Fruit fly (Drosophila melanogaster) whole organism, embryonic: ENCODE results near the gene CG11263.
A peak's percentile ranks its signal among the peaks of the same experiment; 100 is the strongest.

Experiments used
- Ada2b ChIP-seq: fragments of 200-800 bp; sonication (Bioruptor generic); IDR thresholded peaks from 2 replicates; pipeline ENCODE4 v1.3.6; 2022; ENCODE audit warnings: missing biosample characterization, missing genetic modification characterization
- Atf-2 ChIP-seq: fragments of 200-800 bp; sonication (Bioruptor generic); optimal IDR thresholded peaks from 2 replicates; lab custom pipeline; 2016; ENCODE audit warnings: missing biosample characterization, missing genetic modification characterization
- B-H2 ChIP-seq: fragments of 200-800 bp; sonication (Bioruptor generic); optimal IDR thresholded peaks from 2 replicates; lab custom pipeline; 2018; ENCODE audit warnings: missing biosample characterization, mild to moderate bottlenecking, missing genetic modification characterization
- C15 ChIP-seq: fragments of 200-800 bp; sonication (Bioruptor generic); IDR thresholded peaks from 3 replicates; pipeline ENCODE4 v1.3.6; 2022; ENCODE audit warnings: missing biosample characterization, missing genetic modification characterization
- CG10543 ChIP-seq: fragments of 200-800 bp; sonication (Bioruptor generic); optimal IDR thresholded peaks from 3 replicates; lab custom pipeline; 2017; ENCODE audit warnings: missing biosample characterization, mild to moderate bottlenecking, missing genetic modification characterization, moderate library complexity
- CG12155 ChIP-seq: fragments of 200-800 bp; sonication (Bioruptor generic); optimal IDR thresholded peaks from 3 replicates; lab custom pipeline; 2016; ENCODE audit warnings: missing biosample characterization, missing genetic modification characterization
- CG13287 ChIP-seq: fragments of 200-800 bp; sonication (Bioruptor generic); IDR thresholded peaks from 2 replicates; pipeline ENCODE4 v1.3.6; 2022; ENCODE audit warnings: missing biosample characterization, missing genetic modification characterization; ENCODE audit not compliant: partially characterized antibody
- CG14050 ChIP-seq: fragments of 200-800 bp; sonication (Bioruptor generic); IDR thresholded peaks from 3 replicates; pipeline ENCODE4 v1.3.6; 2022; ENCODE audit warnings: missing biosample characterization, missing genetic modification characterization
- CG14965 ChIP-seq: fragments of 200-800 bp; sonication (Bioruptor generic); optimal IDR thresholded peaks from 2 replicates; lab custom pipeline; 2016; ENCODE audit warnings: missing biosample characterization, missing genetic modification characterization, borderline replicate concordance
- CG16779 ChIP-seq: fragments of 200-800 bp; sonication (Bioruptor generic); IDR thresholded peaks from 2 replicates; pipeline ENCODE4 v1.3.6; 2022; ENCODE audit warnings: missing biosample characterization, missing genetic modification characterization
- CG16863 ChIP-seq: fragments of 200-800 bp; sonication (Bioruptor generic); optimal IDR thresholded peaks from 3 replicates; lab custom pipeline; 2016; ENCODE audit warnings: missing biosample characterization, missing genetic modification characterization
- CG17829 ChIP-seq: fragments of 200-800 bp; optimal IDR thresholded peaks from 2 replicates; lab custom pipeline; 2019; ENCODE audit warnings: missing biosample characterization, mild to moderate bottlenecking, missing genetic modification characterization, moderate library complexity
- CG17912 ChIP-seq: fragments of 200-800 bp; sonication (Bioruptor generic); optimal IDR thresholded peaks from 2 replicates; lab custom pipeline; 2018; ENCODE audit warnings: missing biosample characterization, mild to moderate bottlenecking, missing genetic modification characterization
- CG3065 ChIP-seq: fragments of 200-800 bp; sonication (Bioruptor generic); optimal IDR thresholded peaks from 2 replicates; lab custom pipeline; 2016; ENCODE audit warnings: missing biosample characterization, missing genetic modification characterization
- CG31441 ChIP-seq: fragments of 200-800 bp; sonication (Bioruptor generic); IDR thresholded peaks from 2 replicates; pipeline ENCODE4 v1.3.6; 2022; ENCODE audit warnings: missing biosample characterization, missing genetic modification characterization
- CG3407 ChIP-seq: fragments of 200-800 bp; sonication (Bioruptor generic); optimal IDR thresholded peaks from 2 replicates; lab custom pipeline; 2018; ENCODE audit warnings: missing biosample characterization, mild to moderate bottlenecking, missing genetic modification characterization
- CG34422 ChIP-seq: fragments of 200-800 bp; sonication (Bioruptor generic); IDR thresholded peaks from 3 replicates; pipeline ENCODE4 v1.3.6; 2022; ENCODE audit warnings: missing biosample characterization, missing genetic modification characterization
- CG5180 ChIP-seq: fragments of 200-800 bp; sonication (Bioruptor generic); optimal IDR thresholded peaks from 3 replicates; lab custom pipeline; 2017; ENCODE audit warnings: missing biosample characterization, missing genetic modification characterization, mild to moderate bottlenecking, moderate library complexity, missing genetic modification reagents
- CG7928 ChIP-seq: fragments of 200-800 bp; sonication (Bioruptor generic); optimal IDR thresholded peaks from 2 replicates; lab custom pipeline; 2017; ENCODE audit warnings: missing biosample characterization, mild to moderate bottlenecking, missing genetic modification characterization
- CG9609 ChIP-seq: fragments of 200-800 bp; sonication (Bioruptor generic); optimal IDR thresholded peaks from 3 replicates; lab custom pipeline; 2016; ENCODE audit warnings: missing biosample characterization, missing genetic modification characterization
- CG9817 ChIP-seq: fragments of 200-800 bp; sonication (Bioruptor generic); optimal IDR thresholded peaks from 2 replicates; lab custom pipeline; 2018; ENCODE audit warnings: missing biosample characterization, mild to moderate bottlenecking, missing genetic modification characterization, moderate library complexity
- CrebB ChIP-seq: fragments of 200-800 bp; sonication (Bioruptor generic); optimal IDR thresholded peaks from 3 replicates; lab custom pipeline; 2018; ENCODE audit warnings: missing biosample characterization, mild to moderate bottlenecking, missing genetic modification characterization
- D19B ChIP-seq: fragments of 200-800 bp; sonication (Bioruptor generic); optimal IDR thresholded peaks from 2 replicates; lab custom pipeline; 2017; ENCODE audit warnings: missing biosample characterization, mild to moderate bottlenecking, missing genetic modification characterization
- Gsc ChIP-seq: fragments of 200-800 bp; sonication (Bioruptor generic); IDR thresholded peaks from 2 replicates; pipeline ENCODE4 v1.3.6; 2022; ENCODE audit warnings: missing biosample characterization, missing genetic modification characterization
- HLH3B ChIP-seq: fragments of 200-800 bp; sonication (Bioruptor generic); IDR thresholded peaks from 2 replicates; pipeline ENCODE4 v1.3.6; 2022; ENCODE audit warnings: missing biosample characterization, missing genetic modification characterization
- HLH4C ChIP-seq: fragments of 200-800 bp; sonication (Bioruptor generic); IDR thresholded peaks from 3 replicates; pipeline ENCODE4 v1.3.6; 2022; ENCODE audit warnings: missing biosample characterization, missing genetic modification characterization; ENCODE audit not compliant: partially characterized antibody
- Hand ChIP-seq: fragments of 200-800 bp; sonication (Bioruptor generic); optimal IDR thresholded peaks from 2 replicates; lab custom pipeline; 2017; ENCODE audit warnings: mild to moderate bottlenecking, missing biosample characterization, missing genetic modification reagents, missing genetic modification characterization
- Hmr ChIP-seq: fragments of 200-800 bp; sonication (Bioruptor generic); optimal IDR thresholded peaks from 3 replicates; lab custom pipeline; 2017; ENCODE audit warnings: mild to moderate bottlenecking, missing biosample characterization, missing genetic modification reagents, missing genetic modification characterization
- Hr3 ChIP-seq: fragments of 200-800 bp; sonication (Bioruptor generic); optimal IDR thresholded peaks from 3 replicates; lab custom pipeline; 2016; ENCODE audit warnings: missing biosample characterization, missing genetic modification characterization
- Hsf ChIP-seq: fragments of 200-800 bp; sonication (Bioruptor generic); optimal IDR thresholded peaks from 3 replicates; lab custom pipeline; 2016; ENCODE audit warnings: missing biosample characterization, missing genetic modification characterization
- Meics ChIP-seq: fragments of 200-800 bp; sonication (Bioruptor generic); optimal IDR thresholded peaks from 2 replicates; lab custom pipeline; 2017; ENCODE audit warnings: missing biosample characterization, mild to moderate bottlenecking, missing genetic modification characterization
- PHDP ChIP-seq: fragments of 200-800 bp; sonication (Bioruptor generic); optimal IDR thresholded peaks from 3 replicates; lab custom pipeline; 2018; ENCODE audit warnings: missing biosample characterization, mild to moderate bottlenecking, missing genetic modification characterization, moderate library complexity
- Ptx1 ChIP-seq: fragments of 200-800 bp; sonication (Bioruptor generic); IDR thresholded peaks from 2 replicates; pipeline ENCODE4 v1.3.6; 2022; ENCODE audit warnings: missing biosample characterization, missing genetic modification characterization
- aop ChIP-seq: fragments of 200-800 bp; sonication (Bioruptor generic); IDR thresholded peaks from 2 replicates; pipeline ENCODE4 v1.3.6; 2022; ENCODE audit warnings: missing biosample characterization, missing genetic modification characterization
- ash1 ChIP-seq: fragments of 200-800 bp; sonication (Bioruptor generic); optimal IDR thresholded peaks from 2 replicates; lab custom pipeline; 2018; ENCODE audit warnings: missing biosample characterization, mild to moderate bottlenecking, missing genetic modification characterization
- da ChIP-seq: fragments of 200-800 bp; sonication (Bioruptor generic); optimal IDR thresholded peaks from 2 replicates; lab custom pipeline; 2016; ENCODE audit warnings: missing biosample characterization, missing genetic modification characterization
- dimm ChIP-seq: fragments of 200-800 bp; sonication (Bioruptor generic); IDR thresholded peaks from 2 replicates; pipeline ENCODE4 v1.3.6; 2022; ENCODE audit warnings: missing biosample characterization, missing genetic modification characterization
- grn ChIP-seq: fragments of 200-800 bp; sonication (Bioruptor generic); optimal IDR thresholded peaks from 3 replicates; lab custom pipeline; 2017; ENCODE audit warnings: missing biosample characterization, missing genetic modification characterization
- kah ChIP-seq: fragments of 200-800 bp; sonication (Bioruptor generic); optimal IDR thresholded peaks from 2 replicates; lab custom pipeline; 2018; ENCODE audit warnings: missing biosample characterization, mild to moderate bottlenecking, missing genetic modification characterization
- org-1 ChIP-seq: fragments of 200-800 bp; sonication (Bioruptor generic); optimal IDR thresholded peaks from 2 replicates; lab custom pipeline; 2017; ENCODE audit warnings: missing biosample characterization, missing genetic modification characterization
- pfk ChIP-seq: fragments of 200-800 bp; sonication (Bioruptor generic); optimal IDR thresholded peaks from 2 replicates; lab custom pipeline; 2018; ENCODE audit warnings: missing biosample characterization, mild to moderate bottlenecking, missing genetic modification characterization, moderate library complexity
- prd ChIP-seq, 3 experiments: fragments of >200 bp in 2 of 3; fragments of 200-800 bp in 1 of 3; sonication (Bioruptor generic) in 1 of 3; optimal IDR thresholded peaks in 2 of 3; IDR thresholded peaks in 1 of 3; 2 replicates in 2 of 3; 3 replicates in 1 of 3; pipeline versions ENCODE4 v1.3.6 to Lab custom; 2017 to 2022; ENCODE audit warnings: missing biosample characterization in 1 of 3, missing genetic modification characterization in 1 of 3
- ro ChIP-seq: fragments of 200-800 bp; sonication (Bioruptor generic); IDR thresholded peaks from 2 replicates; pipeline ENCODE4 v1.3.6; 2022; ENCODE audit warnings: missing biosample characterization, missing genetic modification characterization
- sens-2 ChIP-seq: fragments of 200-800 bp; sonication (Bioruptor generic); IDR thresholded peaks from 2 replicates; pipeline ENCODE4 v1.3.6; 2022; ENCODE audit warnings: missing biosample characterization, missing genetic modification characterization
- shn ChIP-seq: fragments of 200-800 bp; sonication (Bioruptor generic); optimal IDR thresholded peaks from 3 replicates; lab custom pipeline; 2016; ENCODE audit warnings: missing biosample characterization, missing genetic modification characterization
- sug ChIP-seq: fragments of 200-800 bp; optimal IDR thresholded peaks from 2 replicates; lab custom pipeline; 2019; ENCODE audit warnings: missing biosample characterization, mild to moderate bottlenecking, missing genetic modification characterization, moderate library complexity
- twi ChIP-seq: fragments of 200-800 bp; optimal IDR thresholded peaks from 2 replicates; lab custom pipeline; 2019; ENCODE audit warnings: missing biosample characterization, mild to moderate bottlenecking, missing genetic modification characterization, moderate library complexity
- vnd ChIP-seq: fragments of 200-800 bp; sonication (Bioruptor generic); IDR thresholded peaks from 3 replicates; pipeline ENCODE4 v1.3.6; 2022; ENCODE audit warnings: missing biosample characterization, missing genetic modification characterization; ENCODE audit not compliant: partially characterized antibody
- wek ChIP-seq: fragments of 200-800 bp; sonication (Bioruptor generic); optimal IDR thresholded peaks from 3 replicates; lab custom pipeline; 2018; ENCODE audit warnings: missing biosample characterization, mild to moderate bottlenecking, missing genetic modification characterization, moderate library complexity
- wor ChIP-seq: fragments of 200-800 bp; sonication (Bioruptor generic); IDR thresholded peaks from 2 replicates; pipeline ENCODE4 v1.3.6; 2022; ENCODE audit warnings: missing biosample characterization, missing genetic modification characterization
- z ChIP-seq: fragments of 200-800 bp; sonication (Bioruptor generic); IDR thresholded peaks from 3 replicates; pipeline ENCODE4 v1.3.6; 2022; ENCODE audit warnings: missing biosample characterization, missing genetic modification characterization

Gene CG11263

dm6 chr3L:13006490-13006889, at the start of gene CG11263 (continued):
- TF ChIP-seq twi (no peak), pfk (GFP tag; lab: Kevin White, UChicago) (no peak), PHDP (tag; lab: Kevin White, UChicago) (peak; percentile 45), CG9609 (GFP tag; lab: Kevin White, UChicago) (peak; percentile 18), prd (optimal IDR thresholded peaks at IDR 0.05; lab: Kevin White, UChicago) (no peak), prd (GFP tag; IDR thresholded peaks at IDR 0.05; lab: Robert Waterston, UW) (peak; percentile 52; the same call in 1 of the 3 replicates), CG14965 (GFP tag; lab: Kevin White, UChicago) (no peak), Gsc (no peak), CG17912 (no peak), CG13287 (GFP tag; lab: Robert Waterston, UW) (peak; percentile 89), CG31441 (GFP tag; lab: Robert Waterston, UW) (peak; percentile 44; the same call in 1 of the 2 replicates), Hsf (GFP tag; lab: Kevin White, UChicago) (peak; percentile 70), CG3065 (GFP tag; lab: Kevin White, UChicago) (peak; percentile 77), C15 (no peak), grn (GFP tag; lab: Kevin White, UChicago) (no peak), Ptx1 (GFP tag; lab: Robert Waterston, UW) (peak; percentile 53; the same call in 1 of the 2 replicates), org-1 (GFP tag; lab: Kevin White, UChicago) (no peak), CG10543 (GFP tag; lab: Kevin White, UChicago) (no peak), CG34422 (GFP tag; lab: Robert Waterston, UW) (peak; percentile 59; the same call in 1 of the 3 replicates), sug (peak; percentile 13), Hand (GFP tag; lab: Kevin White, UChicago) (no peak), wek (no peak), CG17829 (tag; lab: Kevin White, UChicago) (peak; percentile 21), Atf-2 (GFP tag; lab: Kevin White, UChicago) (no peak), Meics (peak; percentile 35), CG12155 (GFP tag; lab: Kevin White, UChicago) (peak; percentile 37), B-H2 (GFP tag; lab: Kevin White, UChicago) (peak; percentile 4), CG3407 (GFP tag; lab: Kevin White, UChicago) (no peak), ro (GFP tag; lab: Robert Waterston, UW) (no peak), shn (GFP tag; lab: Kevin White, UChicago) (peak; percentile 39), da (GFP tag; lab: Kevin White, UChicago) (no peak), HLH3B (no peak), D19B (GFP tag; lab: Kevin White, UChicago) (peak; percentile 38), CG9817 (tag; lab: Kevin White, UChicago) (no peak), Ada2b (GFP tag; lab: Robert Waterston, UW) (peak; percentile 23; the same call in 1 of the 2 replicates), CG7928 (GFP tag; lab: Kevin White, UChicago) (no peak), CG16863 (peak; percentile 7), Hmr (GFP tag; lab: Kevin White, UChicago) (peak; percentile 71), wor (no peak), CrebB (tag; lab: Kevin White, UChicago) (no peak), CG16779 (GFP tag; lab: Robert Waterston, UW) (no peak), vnd (GFP tag; lab: Robert Waterston, UW) (peak; percentile 75), CG5180 (GFP tag; lab: Kevin White, UChicago) (no peak), CG14050 (no peak), HLH4C (GFP tag; lab: Robert Waterston, UW) (peak; percentile 88), z (no peak), aop (GFP tag; lab: Robert Waterston, UW) (no peak), sens-2 (GFP tag; lab: Robert Waterston, UW) (no peak), ash1 (GFP tag; lab: Kevin White, UChicago) (no peak), dimm (no peak), kah (GFP tag; lab: Kevin White, UChicago) (no peak), Hr3 (peak; percentile 39)
